Fruit fly (Drosophila melanogaster): ENCODE results near the gene CG31051.

DNA sequence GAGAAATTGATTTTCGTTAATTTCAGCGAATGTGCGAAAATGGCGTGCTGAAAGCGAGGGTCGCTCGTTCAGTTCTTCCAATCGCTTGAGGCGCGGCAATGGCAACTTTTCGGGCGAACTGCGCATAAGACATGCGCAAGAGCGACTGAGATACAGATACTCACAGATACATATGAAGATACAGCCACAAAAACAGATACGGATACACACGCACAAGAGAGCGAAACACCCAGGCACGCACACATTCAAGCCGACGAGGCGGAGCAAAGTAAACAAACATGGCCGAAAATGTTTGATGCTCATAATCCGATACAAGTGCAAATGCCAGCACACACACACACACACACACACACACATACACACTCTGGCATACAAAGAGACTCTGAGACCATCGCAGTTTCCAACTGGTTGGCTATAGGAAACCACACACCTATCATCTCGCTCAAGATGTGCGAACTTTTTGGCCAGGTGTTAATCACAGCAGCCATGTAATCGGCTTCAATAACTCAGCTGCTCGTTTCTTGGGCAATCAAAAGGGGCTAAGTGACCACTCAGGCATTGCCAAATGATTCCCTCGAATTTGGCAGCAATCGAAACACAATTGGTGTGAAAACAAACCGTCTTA, 26.9 kb upstream of the CG31051 start:
- no peak for TF ChIP-seq CG8159 (tag; optimal IDR thresholded peaks at IDR 0.05)
- peak; percentile 46; the same call in 1 of the 3 replicates for TF ChIP-seq CG4496 (GFP tag; IDR thresholded peaks at IDR 0.05)
- no peak for TF ChIP-seq EcR (GFP tag; optimal IDR thresholded peaks at IDR 0.05)

Data from whole organism, pupa.